Fruit fly (Drosophila melanogaster): ENCODE data around the gene CG13989.
A peak's percentile ranks its signal among the peaks of the same experiment; 100 is the strongest.

CG13989 gene

DNA sequence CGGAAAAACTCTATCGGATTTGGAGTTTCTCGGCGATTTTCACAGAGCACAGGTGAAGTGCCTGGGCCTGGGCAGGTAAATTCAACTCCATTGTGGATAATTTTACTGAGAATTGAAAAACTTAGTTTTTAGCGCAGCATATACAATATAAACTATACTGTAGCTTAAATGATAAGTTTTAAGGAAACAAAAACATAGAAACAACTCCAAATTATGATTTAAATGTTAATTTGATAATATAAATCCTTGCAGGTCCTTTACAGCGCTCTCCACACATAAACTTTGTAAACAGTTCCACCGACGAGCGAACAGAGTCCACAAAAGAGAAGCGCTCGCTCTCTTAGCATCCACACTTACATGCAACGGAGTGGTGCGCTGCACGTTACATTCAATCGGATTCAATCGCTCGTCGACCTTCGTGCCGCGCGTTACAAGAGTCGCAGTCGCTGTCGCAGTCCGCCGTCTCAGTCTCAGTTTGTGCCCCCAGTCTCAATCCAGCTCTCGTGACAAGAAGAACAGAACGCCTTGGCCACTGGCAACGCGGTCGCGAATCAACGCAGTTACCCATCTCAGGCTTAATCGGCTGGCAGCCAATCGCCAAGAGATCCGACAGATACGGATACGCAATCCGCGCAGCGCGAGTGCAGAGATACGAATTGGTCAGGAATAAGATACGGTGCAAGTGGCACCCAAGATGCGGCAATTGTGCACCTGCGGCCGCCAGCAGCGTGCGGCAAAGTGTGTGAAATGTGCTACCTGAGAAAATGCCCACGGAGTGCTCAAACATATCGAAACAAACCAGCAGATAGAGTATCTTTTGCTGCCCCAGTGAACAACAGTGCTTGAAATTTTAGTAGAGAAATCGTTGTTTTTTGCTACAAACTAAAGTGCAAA, 18.8 kb downstream of the CG13989 start, which contains the start of gene smal:
Gene smal, plus strand, starts transcription at position 394 of the 894 bp plus-strand sequence.
- peak; percentile 45 for TF ChIP-seq Dif (GFP tag; optimal IDR thresholded peaks at IDR 0.05; ENCODE audit: partially characterized antibody)
- TF ChIP-seq Vsx2 (GFP tag; optimal IDR thresholded peaks at IDR 0.05; ENCODE audit: partially characterized antibody) = peak; percentile 34
- TF ChIP-seq GATAd (GFP tag; optimal IDR thresholded peaks at IDR 0.05) = no peak
- TF ChIP-seq lola (GFP tag; optimal IDR thresholded peaks at IDR 0.05) = no peak
- TF ChIP-seq fru (GFP tag; optimal IDR thresholded peaks at IDR 0.05) = peak; percentile 44
- TF ChIP-seq dl (GFP tag; optimal IDR thresholded peaks at IDR 0.05; ENCODE audit: insufficient read depth in 1 of 2, partially characterized antibody in 2 of 2) = peak in 1 of 2 experiments; percentile 37
- TF ChIP-seq usp (GFP tag; optimal IDR thresholded peaks at IDR 0.05) = no peak
- TF ChIP-seq Dfd (GFP tag; optimal IDR thresholded peaks at IDR 0.05) = no peak
- TF ChIP-seq HLH106 (tag; optimal IDR thresholded peaks at IDR 0.05) = no peak

DNA sequence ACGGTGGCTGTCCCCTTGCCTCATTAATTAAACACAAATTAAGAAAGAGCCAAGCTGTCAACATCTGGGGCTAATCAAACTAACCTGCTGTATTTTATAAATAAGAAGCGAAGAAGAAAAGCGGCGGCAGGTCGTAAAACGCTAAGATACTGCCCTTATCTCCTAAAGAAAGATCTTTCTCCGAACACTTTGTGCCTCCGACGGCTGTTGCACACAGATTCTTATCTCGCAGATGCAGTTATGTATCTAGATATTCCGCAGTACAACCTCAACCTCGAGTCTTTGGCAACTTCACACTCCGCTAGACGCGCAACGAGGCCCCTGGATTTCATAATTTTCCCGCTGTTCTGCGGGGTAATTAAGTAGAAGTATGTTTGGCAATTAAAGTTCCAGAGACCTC, 19.8 kb downstream of the CG13989 start:
- TF ChIP-seq foxo (GFP tag; optimal IDR thresholded peaks at IDR 0.05) (no peak), sv (GFP tag; optimal IDR thresholded peaks at IDR 0.05) (no peak), CG32264 (GFP tag; optimal IDR thresholded peaks at IDR 0.05) (no peak), Hr83 (GFP tag; optimal IDR thresholded peaks at IDR 0.05; ENCODE audit: poor library complexity, severe bottlenecking) (no peak), dmrt93B (GFP tag; optimal IDR thresholded peaks at IDR 0.05) (no peak), Abd-B (GFP tag; optimal IDR thresholded peaks at IDR 0.05) (no peak), Myc (optimal IDR thresholded peaks at IDR 0.05) (no peak), ey (GFP tag; optimal IDR thresholded peaks at IDR 0.05) (no peak), Dfd (GFP tag; optimal IDR thresholded peaks at IDR 0.05) (no peak), Dif (GFP tag; optimal IDR thresholded peaks at IDR 0.05; ENCODE audit: partially characterized antibody) (no peak), brk (GFP tag; optimal IDR thresholded peaks at IDR 0.05) (no peak), CrebA (GFP tag; optimal IDR thresholded peaks at IDR 0.05; ENCODE audit: borderline replicate concordance) (no peak), dl (GFP tag; optimal IDR thresholded peaks at IDR 0.05; ENCODE audit: insufficient read depth in 1 of 2, partially characterized antibody in 2 of 2) (no peak), br (GFP tag; optimal IDR thresholded peaks at IDR 0.05) (no peak), usp (GFP tag; optimal IDR thresholded peaks at IDR 0.05) (no peak), rgr (GFP tag; optimal IDR thresholded peaks at IDR 0.05) (no peak), psq (GFP tag; optimal IDR thresholded peaks at IDR 0.05) (no peak), OdsH (GFP tag; optimal IDR thresholded peaks at IDR 0.05) (no peak)

dm6 chr2L:6186356-6186755, 26.2 kb downstream of the CG13989 start:
- TF ChIP-seq psq (GFP tag; optimal IDR thresholded peaks at IDR 0.05) = peak; percentile 30
- no peak for TF ChIP-seq ey (GFP tag; optimal IDR thresholded peaks at IDR 0.05)

DNA sequence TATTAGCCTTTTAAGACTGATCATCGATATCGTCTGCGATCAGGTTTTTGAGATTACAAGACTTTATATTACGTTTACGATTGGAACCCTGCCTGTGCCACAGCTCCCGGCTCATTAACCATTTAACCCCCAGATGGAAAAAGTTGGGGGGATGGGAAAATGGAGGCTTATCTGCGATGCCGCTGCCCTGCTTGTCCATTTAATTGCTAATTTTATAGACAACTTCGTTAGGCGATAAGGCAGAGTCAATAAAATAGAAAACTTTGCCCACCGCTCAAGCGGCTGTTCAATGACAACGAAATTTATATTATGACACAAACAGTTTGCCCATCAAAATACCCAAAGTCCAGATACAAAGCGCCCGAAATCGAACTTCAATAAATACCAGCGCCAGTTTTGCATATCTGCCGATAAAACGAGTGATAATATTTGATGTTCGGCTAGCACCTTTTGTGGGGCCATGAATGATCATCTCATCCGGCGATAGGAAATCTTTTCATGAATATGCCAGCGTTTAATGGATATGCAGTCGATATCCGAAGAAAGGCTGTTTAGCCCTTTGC, 32.9 kb downstream of the CG13989 start:
- no peak for TF ChIP-seq brk (GFP tag; optimal IDR thresholded peaks at IDR 0.05)
- TF ChIP-seq Vsx2 (GFP tag; optimal IDR thresholded peaks at IDR 0.05; ENCODE audit: partially characterized antibody) = peak; percentile 29
- TF ChIP-seq usp (GFP tag; optimal IDR thresholded peaks at IDR 0.05) = no peak
- TF ChIP-seq Dif (GFP tag; optimal IDR thresholded peaks at IDR 0.05; ENCODE audit: partially characterized antibody) = no peak

DNA sequence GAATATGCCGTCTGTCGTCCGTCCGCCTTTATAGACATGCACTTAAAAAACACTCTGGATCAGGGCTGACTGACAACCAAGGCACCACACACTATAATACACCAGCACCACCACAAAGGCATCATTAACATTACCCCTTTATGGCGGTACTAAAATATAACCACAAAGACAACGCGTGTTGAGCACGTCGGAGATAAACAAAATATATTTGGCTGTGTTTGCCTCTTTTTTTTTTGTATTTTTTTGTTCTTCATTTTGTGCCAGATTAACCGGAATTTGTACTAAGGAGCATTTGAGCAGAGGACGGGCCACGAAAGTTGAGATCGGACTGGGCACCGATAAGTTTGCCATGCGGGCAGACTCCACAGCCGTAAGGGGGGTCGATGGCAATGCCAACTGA, 33.9 kb downstream of the CG13989 start:
- no peak for TF ChIP-seq Dif (GFP tag; optimal IDR thresholded peaks at IDR 0.05; ENCODE audit: partially characterized antibody)
- TF ChIP-seq fru (GFP tag; optimal IDR thresholded peaks at IDR 0.05) = peak; percentile 18
- peak; percentile 18 for TF ChIP-seq CrebA (GFP tag; optimal IDR thresholded peaks at IDR 0.05; ENCODE audit: borderline replicate concordance)
- no peak for TF ChIP-seq HLH106 (tag; optimal IDR thresholded peaks at IDR 0.05)

DNA sequence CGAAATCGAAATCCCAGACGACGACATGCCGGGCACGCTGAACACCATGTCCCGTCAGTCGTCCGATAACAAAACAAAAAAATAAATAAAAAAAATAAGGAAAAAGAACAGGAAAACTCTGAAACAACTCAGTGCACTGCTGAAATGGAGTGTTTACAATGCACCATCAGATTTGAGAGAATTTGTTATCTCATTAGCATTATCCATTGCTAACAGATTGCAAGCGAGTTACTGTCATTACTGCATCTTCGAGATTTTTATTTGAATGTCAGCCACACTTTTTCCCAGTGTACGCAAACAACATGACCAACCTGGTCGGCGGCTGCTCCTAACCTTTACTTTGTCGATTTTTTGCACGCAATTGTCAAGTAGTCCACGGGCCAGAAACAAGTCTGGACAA, 37.6 kb downstream of the CG13989 start:
- TF ChIP-seq pan (optimal IDR thresholded peaks at IDR 0.05) (no peak), lola (GFP tag; optimal IDR thresholded peaks at IDR 0.05) (no peak), Sp1 (GFP tag; optimal IDR thresholded peaks at IDR 0.05) (no peak), dmrt93B (GFP tag; optimal IDR thresholded peaks at IDR 0.05) (no peak), h (GFP tag; optimal IDR thresholded peaks at IDR 0.05) (peak; percentile 17), Jra (GFP tag; optimal IDR thresholded peaks at IDR 0.05) (no peak), fru (GFP tag; optimal IDR thresholded peaks at IDR 0.05) (peak; percentile 2), Mio (GFP tag; optimal IDR thresholded peaks at IDR 0.05) (no peak), Hnf4 (GFP tag; optimal IDR thresholded peaks at IDR 0.05) (no peak), rgr (GFP tag; optimal IDR thresholded peaks at IDR 0.05) (peak; percentile 10)
